Worm (Caenorhabditis elegans): ENCODE results near the gene mcm-6.

- TF ChIP-seq elt-3 (tag; optimal IDR thresholded peaks at IDR 0.05) (no peak), snpc-4 (tag; optimal IDR thresholded peaks at IDR 0.05) (no peak), unc-62 (GFP tag; optimal IDR thresholded peaks at IDR 0.05) (no peak), lsy-2 (tag; optimal IDR thresholded peaks at IDR 0.05) (no peak), nhr-237 (tag; optimal IDR thresholded peaks at IDR 0.05) (no peak)
Observed at ce11 chrIII:9752852-9753251, 41.3 kb upstream of the mcm-6 start, which contains the start of gene ech-6.
